Worm (Caenorhabditis elegans): Measurements from ENCODE around the gene cyp-13A1.
A peak's percentile ranks its signal among the peaks of the same experiment; 100 is the strongest.

cyp-13A1 gene

DNA sequence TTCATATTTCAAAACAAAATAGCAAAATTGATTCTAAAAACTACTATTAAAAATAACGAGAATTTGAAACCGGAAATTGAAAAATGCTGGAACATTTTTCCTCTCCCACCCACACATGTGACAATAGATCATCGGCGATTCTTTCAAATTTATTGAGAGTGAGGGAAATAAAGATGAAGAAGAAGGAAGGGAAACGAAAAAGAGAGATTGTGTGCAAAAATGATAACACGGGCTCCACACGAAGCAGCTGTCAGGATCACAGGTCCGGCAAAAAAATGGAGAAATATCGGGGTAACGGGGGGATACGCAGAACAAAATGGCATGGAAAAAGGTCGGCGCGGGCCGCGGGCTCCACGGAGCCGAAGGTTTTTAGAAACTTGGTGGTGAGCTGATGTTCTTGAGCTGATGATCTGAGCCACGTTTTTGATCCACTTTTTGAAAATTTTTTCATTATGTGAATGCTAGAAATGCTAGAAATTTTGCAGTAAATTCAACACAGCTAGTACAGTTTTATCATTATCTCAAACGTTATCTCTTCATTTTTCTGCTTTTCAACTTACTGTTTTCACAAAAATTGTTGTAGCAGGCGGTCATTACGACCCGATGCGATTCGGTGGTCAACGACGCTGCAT is 24.0 kb downstream of the cyp-13A1 start, which contains the start of gene shk-1 (continued):
- TF ChIP-seq nhr-11 (tag; optimal IDR thresholded peaks at IDR 0.05) (peak; percentile 90), Y5F2A.4 (GFP tag; optimal IDR thresholded peaks at IDR 0.05) (no peak), nhr-6 (tag; optimal IDR thresholded peaks at IDR 0.05) (no peak), madf-5 (GFP tag; IDR thresholded peaks at IDR 0.05) (no peak), zfp-3 (GFP tag; conservative IDR thresholded peaks at IDR 0.05) (no peak), snpc-4 (tag; optimal IDR thresholded peaks at IDR 0.05) (no peak), vab-7 (GFP tag; IDR thresholded peaks at IDR 0.05) (no peak), dpl-1 (GFP tag; optimal IDR thresholded peaks at IDR 0.05) (no peak), ZK337.2 (GFP tag; IDR thresholded peaks at IDR 0.05) (0 out of 2 replicates have a peak, but pooled peaks have one; percentile 19), jun-1 (tag; optimal IDR thresholded peaks at IDR 0.05) (no peak), ama-1 (optimal IDR thresholded peaks at IDR 0.05) (no peak), nhr-76 (tag; optimal IDR thresholded peaks at IDR 0.05) (no peak), tag-97 (GFP tag; IDR thresholded peaks at IDR 0.05) (no peak), pha-4 (GFP tag; IDR thresholded peaks at IDR 0.05) (no peak), pha-4 (tag; optimal IDR thresholded peaks at IDR 0.05) (no peak), F26F4.8 (GFP tag; conservative IDR thresholded peaks at IDR 0.05) (no peak), aha-1 (tag) (no peak), daf-19 (GFP tag; conservative IDR thresholded peaks at IDR 0.05) (no peak), unc-62 (GFP tag; optimal IDR thresholded peaks at IDR 0.05 in 1 of 2) (peak in 1 of 2 experiments; percentile 11), unc-62 (tag; optimal IDR thresholded peaks at IDR 0.05) (no peak), mdt-29 (GFP tag; IDR thresholded peaks at IDR 0.05) (no peak), mes-2 (tag; optimal IDR thresholded peaks at IDR 0.05; ENCODE audit: poor library complexity, severe bottlenecking) (no peak), nhr-41 (GFP tag; IDR thresholded peaks at IDR 0.05) (no peak), F37D6.2 (tag; optimal IDR thresholded peaks at IDR 0.05) (no peak), nhr-237 (tag; optimal IDR thresholded peaks at IDR 0.05) (no peak), daf-16 (GFP tag; optimal IDR thresholded peaks at IDR 0.05) (peak in 1 of 2 experiments; percentile 44), daf-16 (tag; optimal IDR thresholded peaks at IDR 0.05) (no peak), ztf-7 (tag; optimal IDR thresholded peaks at IDR 0.05) (no peak), skn-1 (tag; optimal IDR thresholded peaks at IDR 0.05) (no peak), lin-38 (GFP tag; IDR thresholded peaks at IDR 0.05) (no peak), hlh-30 (tag; optimal IDR thresholded peaks at IDR 0.05; ENCODE audit: insufficient read depth) (peak; percentile 13)

DNA sequence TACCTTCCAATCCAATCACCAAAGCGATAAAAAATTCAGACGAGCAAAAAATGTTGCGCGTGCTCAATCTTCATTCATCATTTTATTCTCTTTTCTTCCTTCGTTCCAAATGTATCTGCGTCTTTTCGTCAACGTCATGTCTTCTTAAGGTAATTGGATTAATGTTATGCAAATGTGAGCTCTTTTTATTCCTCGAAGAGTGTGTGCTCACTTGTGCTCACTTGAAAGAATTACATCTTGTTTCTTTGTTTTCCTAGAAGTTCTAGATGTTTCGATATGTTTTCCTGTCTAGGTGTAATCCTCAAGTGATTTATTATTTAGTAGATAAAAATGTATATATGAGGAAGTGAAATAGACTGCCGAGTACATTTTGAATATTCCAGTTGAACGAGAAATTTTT is 26.4 kb downstream of the cyp-13A1 start:
- TF ChIP-seq nhr-41 (GFP tag; IDR thresholded peaks at IDR 0.05) = no peak
- no peak for TF ChIP-seq hif-1 (tag; optimal IDR thresholded peaks at IDR 0.05)
- TF ChIP-seq ceh-20 (GFP tag; IDR thresholded peaks at IDR 0.05) = no peak
- TF ChIP-seq jun-1 (tag; optimal IDR thresholded peaks at IDR 0.05) = no peak
- TF ChIP-seq zfp-3 (GFP tag; conservative IDR thresholded peaks at IDR 0.05) = no peak
- no peak for TF ChIP-seq F26F4.8 (GFP tag; conservative IDR thresholded peaks at IDR 0.05)
- no peak for TF ChIP-seq ctbp-1 (GFP tag; IDR thresholded peaks at IDR 0.05)
- no peak for TF ChIP-seq tag-97 (GFP tag; IDR thresholded peaks at IDR 0.05)
- TF ChIP-seq mxl-2 (GFP tag; conservative IDR thresholded peaks at IDR 0.05) = no peak
- no peak for TF ChIP-seq snpc-1.2 (GFP tag; IDR thresholded peaks at IDR 0.05)
- TF ChIP-seq nhr-42 (GFP tag; IDR thresholded peaks at IDR 0.05) = no peak
- TF ChIP-seq nhr-11 (tag; optimal IDR thresholded peaks at IDR 0.05) = no peak

DNA sequence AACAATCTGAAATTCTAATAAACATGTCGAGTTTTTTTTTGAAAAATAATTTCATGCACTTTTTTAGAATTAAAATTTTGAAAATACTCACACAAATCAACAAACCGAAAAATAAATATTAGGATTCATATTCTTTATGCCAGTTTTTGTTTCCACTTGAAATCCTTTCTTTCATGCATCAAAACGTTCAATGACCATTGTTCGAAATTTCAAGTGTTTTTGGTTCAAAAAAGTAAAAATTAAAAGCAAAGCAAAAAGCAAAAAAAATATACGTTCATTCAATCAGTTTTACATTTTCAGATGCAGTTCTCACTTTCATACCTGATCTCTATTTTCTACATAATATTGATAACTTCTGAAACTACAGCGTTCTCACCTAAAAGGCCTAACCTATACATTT is 28.1 kb downstream of the cyp-13A1 start, which contains the start of gene ZK1321.1:
Gene ZK1321.1 (plus strand): TSS at position 301 of the 400 bp plus-strand sequence.
- TF ChIP-seq F10B5.3 (tag; optimal IDR thresholded peaks at IDR 0.05) = no peak
- TF ChIP-seq nhr-42 (GFP tag; IDR thresholded peaks at IDR 0.05) = no peak
